In genomic region chrII:5460911-5461310, ce11 we compare ENCODE assay signal across 2 worm cellular contexts.
TF ChIP-seq lines count a peak whose summit lies in the region.

No protein-coding gene starts in this region.

TF ChIP-seq in whole organism, L4 larva, 104 proteins besides CTCF, POLR2A, EP300 and RAD21 (continued from another document):
- no peak for TF ChIP-seq daf-8 (GFP tag; IDR thresholded peaks at IDR 0.05; lab: Robert Waterston, UW)
- TF ChIP-seq ztf-7 (tag; optimal IDR thresholded peaks at IDR 0.05; lab: Kevin White, UChicago): no peak
- TF ChIP-seq dmd-9 (GFP tag; IDR thresholded peaks at IDR 0.05; lab: Robert Waterston, UW): no peak
- TF ChIP-seq hmg-1.1 (GFP tag; IDR thresholded peaks at IDR 0.05; lab: Robert Waterston, UW): peak; percentile 30; the same call in 1 of the 2 replicates
- no peak for TF ChIP-seq pha-4 (GFP tag; IDR thresholded peaks at IDR 0.05; lab: Robert Waterston, UW)
- peak; percentile 20 for TF ChIP-seq pha-4 (tag; optimal IDR thresholded peaks at IDR 0.05; lab: Kevin White, UChicago)
- TF ChIP-seq aha-1 (tag; lab: Kevin White, UChicago): peak; percentile 6
- no peak for TF ChIP-seq Y48G9A.11 (GFP tag; IDR thresholded peaks at IDR 0.05; lab: Robert Waterston, UW)
- TF ChIP-seq Y75B8A.6 (GFP tag; IDR thresholded peaks at IDR 0.05; lab: Robert Waterston, UW): no peak
- no peak for TF ChIP-seq daf-16 (GFP tag; optimal IDR thresholded peaks at IDR 0.05; lab: Kevin White, UChicago)
- peak; percentile 58 for TF ChIP-seq daf-16 (tag; optimal IDR thresholded peaks at IDR 0.05; lab: Kevin White, UChicago)
- no peak for TF ChIP-seq fkh-10 (GFP tag; optimal IDR thresholded peaks at IDR 0.05; lab: Kevin White, UChicago)
- TF ChIP-seq skn-1 (tag; optimal IDR thresholded peaks at IDR 0.05; lab: Kevin White, UChicago): no peak
- no peak for TF ChIP-seq vab-7 (GFP tag; IDR thresholded peaks at IDR 0.05; lab: Robert Waterston, UW)

TF ChIP-seq in whole organism, late embryonic, 69 proteins besides CTCF, POLR2A, EP300 and RAD21 (continued from another document):
- TF ChIP-seq pqm-1 (tag; optimal IDR thresholded peaks at IDR 0.05; lab: Kevin White, UChicago): no peak
- TF ChIP-seq npax-4 (tag; optimal IDR thresholded peaks at IDR 0.05; lab: Kevin White, UChicago): no peak
- TF ChIP-seq dmd-4 (tag; optimal IDR thresholded peaks at IDR 0.05; lab: Kevin White, UChicago; ENCODE audit: borderline replicate concordance): no peak
- no peak for TF ChIP-seq hlh-15 (tag; optimal IDR thresholded peaks at IDR 0.05; lab: Kevin White, UChicago)
- no peak for TF ChIP-seq Y22D7AL.16 (tag; optimal IDR thresholded peaks at IDR 0.05; lab: Kevin White, UChicago)
- TF ChIP-seq rnt-1 (tag; optimal IDR thresholded peaks at IDR 0.05; lab: Kevin White, UChicago): peak; percentile 9
- TF ChIP-seq che-1 (tag; optimal IDR thresholded peaks at IDR 0.05; lab: Kevin White, UChicago): no peak
- no peak for TF ChIP-seq pax-1 (tag; optimal IDR thresholded peaks at IDR 0.05; lab: Kevin White, UChicago)
- TF ChIP-seq fax-1 (tag; optimal IDR thresholded peaks at IDR 0.05; lab: Kevin White, UChicago): no peak
- TF ChIP-seq C38D4.7 (GFP tag; optimal IDR thresholded peaks at IDR 0.05; lab: Kevin White, UChicago): no peak
- no peak for TF ChIP-seq K09A11.1 (tag; optimal IDR thresholded peaks at IDR 0.05; lab: Kevin White, UChicago; ENCODE audit: insufficient read depth)
- no peak for TF ChIP-seq ztf-16 (tag; optimal IDR thresholded peaks at IDR 0.05; lab: Kevin White, UChicago)
- no peak for TF ChIP-seq hlh-13 (GFP tag; optimal IDR thresholded peaks at IDR 0.05; lab: Kevin White, UChicago)
- TF ChIP-seq tbx-7 (tag; optimal IDR thresholded peaks at IDR 0.05; lab: Kevin White, UChicago): no peak
- no peak for TF ChIP-seq ceh-2 (tag; optimal IDR thresholded peaks at IDR 0.05; lab: Kevin White, UChicago)
- TF ChIP-seq pros-1 (tag; optimal IDR thresholded peaks at IDR 0.05; lab: Kevin White, UChicago): no peak
- TF ChIP-seq sox-2 (GFP tag; IDR thresholded peaks at IDR 0.05; lab: Robert Waterston, UW): no peak
- no peak for TF ChIP-seq nhr-11 (tag; optimal IDR thresholded peaks at IDR 0.05; lab: Kevin White, UChicago)
- no peak for TF ChIP-seq ceh-19 (GFP tag; optimal IDR thresholded peaks at IDR 0.05; lab: Kevin White, UChicago)
- peak; percentile 34 for TF ChIP-seq elt-2 (tag; optimal IDR thresholded peaks at IDR 0.05; lab: Kevin White, UChicago)
- no peak for TF ChIP-seq ceh-48 (tag; optimal IDR thresholded peaks at IDR 0.05; lab: Kevin White, UChicago)
- no peak for TF ChIP-seq ceh-22 (tag; optimal IDR thresholded peaks at IDR 0.05; lab: Kevin White, UChicago)
- TF ChIP-seq lin-11 (tag; optimal IDR thresholded peaks at IDR 0.05; lab: Kevin White, UChicago): no peak
- TF ChIP-seq hlh-30 (tag; optimal IDR thresholded peaks at IDR 0.05; lab: Kevin White, UChicago; ENCODE audit: insufficient read depth): peak; percentile 7
- TF ChIP-seq ceh-18 (tag; optimal IDR thresholded peaks at IDR 0.05; lab: Kevin White, UChicago): no peak
- TF ChIP-seq unc-55 (GFP tag; optimal IDR thresholded peaks at IDR 0.05; lab: Kevin White, UChicago): peak; percentile 37
- TF ChIP-seq mec-3 (tag; optimal IDR thresholded peaks at IDR 0.05; lab: Kevin White, UChicago; ENCODE audit: borderline replicate concordance): no peak
